Fruit fly (Drosophila melanogaster) whole organism, pupa: ENCODE measurements around the gene Capr.

Source experiments
- CG10348 ChIP-seq: fragments of 200-800 bp; sonication (Bioruptor generic); IDR thresholded peaks from 2 replicates; pipeline ENCODE4 v1.3.6; 2022; ENCODE audit warnings: missing biosample characterization, missing genetic modification characterization
- CG12605 ChIP-seq: fragments of 200-800 bp; sonication (Bioruptor generic); IDR thresholded peaks from 2 replicates; pipeline ENCODE4 v1.3.6; 2022; ENCODE audit warnings: missing biosample characterization, missing genetic modification characterization
- CG13204 ChIP-seq: fragments of 200-800 bp; sonication (Bioruptor generic); optimal IDR thresholded peaks from 2 replicates; lab custom pipeline; 2018; ENCODE audit warnings: missing biosample characterization, mild to moderate bottlenecking, missing genetic modification characterization, moderate library complexity
- CG14655 ChIP-seq: fragments of 200-800 bp; sonication (Bioruptor generic); optimal IDR thresholded peaks from 3 replicates; lab custom pipeline; 2017; ENCODE audit warnings: mild to moderate bottlenecking, missing biosample characterization, missing genetic modification reagents, missing genetic modification characterization
- CG15710 ChIP-seq: fragments of 200-800 bp; sonication (Bioruptor generic); optimal IDR thresholded peaks from 2 replicates; lab custom pipeline; 2018; ENCODE audit warnings: missing biosample characterization, mild to moderate bottlenecking, missing genetic modification characterization, moderate library complexity
- CG17806 ChIP-seq: fragments of 200-800 bp; sonication (Bioruptor generic); optimal IDR thresholded peaks from 2 replicates; lab custom pipeline; 2018; ENCODE audit warnings: missing biosample characterization, mild to moderate bottlenecking, missing genetic modification characterization, moderate library complexity
- CG32121 ChIP-seq: fragments of 200-800 bp; sonication (Bioruptor generic); IDR thresholded peaks from 2 replicates; pipeline ENCODE4 v1.3.6; 2022; ENCODE audit warnings: missing biosample characterization, missing genetic modification characterization
- CG34367 ChIP-seq: fragments of 200-800 bp; sonication (Bioruptor generic); optimal IDR thresholded peaks from 2 replicates; lab custom pipeline; 2018; ENCODE audit warnings: missing biosample characterization, mild to moderate bottlenecking, missing genetic modification characterization
- CG4496 ChIP-seq: fragments of 200-800 bp; sonication (Bioruptor generic); IDR thresholded peaks from 3 replicates; pipeline ENCODE4 v1.3.6; 2022; ENCODE audit warnings: missing biosample characterization, missing genetic modification characterization
- CG8159 ChIP-seq: fragments of 200-800 bp; sonication (Bioruptor generic); optimal IDR thresholded peaks from 3 replicates; lab custom pipeline; 2018; ENCODE audit warnings: missing biosample characterization, mild to moderate bottlenecking, missing genetic modification characterization, moderate library complexity
- CG8301 ChIP-seq: fragments of 200-800 bp; sonication (Bioruptor generic); optimal IDR thresholded peaks from 2 replicates; lab custom pipeline; 2018; ENCODE audit warnings: missing biosample characterization, mild to moderate bottlenecking, missing genetic modification characterization
- CG9948 ChIP-seq: fragments of 200-800 bp; sonication (Bioruptor generic); optimal IDR thresholded peaks from 2 replicates; lab custom pipeline; 2018; ENCODE audit warnings: missing biosample characterization, mild to moderate bottlenecking, missing genetic modification characterization, moderate library complexity
- D1 ChIP-seq: fragments of 200-800 bp; sonication (Bioruptor generic); optimal IDR thresholded peaks from 2 replicates; lab custom pipeline; 2018; ENCODE audit warnings: missing biosample characterization, mild to moderate bottlenecking, missing genetic modification characterization, moderate library complexity
- EcR ChIP-seq: fragments of 200-800 bp; sonication (Bioruptor generic); optimal IDR thresholded peaks from 3 replicates; lab custom pipeline; 2019; ENCODE audit warnings: missing biosample characterization, missing genetic modification characterization, mild to moderate bottlenecking, moderate library complexity, missing genetic modification reagents
- Ets98B ChIP-seq: fragments of 200-800 bp; sonication (Bioruptor generic); IDR thresholded peaks from 2 replicates; pipeline ENCODE4 v1.3.6; 2022; ENCODE audit warnings: missing biosample characterization, missing genetic modification characterization
- Pif1A ChIP-seq: fragments of 200-800 bp; sonication (Bioruptor generic); optimal IDR thresholded peaks from 3 replicates; lab custom pipeline; 2016; ENCODE audit warnings: missing biosample characterization, missing genetic modification characterization
- Pif1B ChIP-seq: fragments of 200-800 bp; sonication (Bioruptor generic); optimal IDR thresholded peaks from 3 replicates; lab custom pipeline; 2016; ENCODE audit warnings: missing biosample characterization, missing genetic modification characterization
- Snoo ChIP-seq: fragments of 200-800 bp; sonication (Bioruptor generic); optimal IDR thresholded peaks from 3 replicates; lab custom pipeline; 2017; ENCODE audit warnings: missing biosample characterization, mild to moderate bottlenecking, missing genetic modification characterization, inconsistent platforms
- fd96Ca ChIP-seq: fragments of 200-800 bp; sonication (Bioruptor generic); IDR thresholded peaks from 3 replicates; pipeline ENCODE4 v1.3.6; 2022; ENCODE audit warnings: missing biosample characterization, missing genetic modification characterization
- gl ChIP-seq: fragments of 200-800 bp; sonication (Bioruptor generic); optimal IDR thresholded peaks from 2 replicates; lab custom pipeline; 2018; ENCODE audit warnings: missing biosample characterization, mild to moderate bottlenecking, missing genetic modification characterization
- rn ChIP-seq: fragments of 200-800 bp; sonication (Bioruptor generic); IDR thresholded peaks from 2 replicates; pipeline ENCODE4 v1.3.6; 2022; ENCODE audit warnings: missing biosample characterization, missing genetic modification characterization

Capr gene

DNA sequence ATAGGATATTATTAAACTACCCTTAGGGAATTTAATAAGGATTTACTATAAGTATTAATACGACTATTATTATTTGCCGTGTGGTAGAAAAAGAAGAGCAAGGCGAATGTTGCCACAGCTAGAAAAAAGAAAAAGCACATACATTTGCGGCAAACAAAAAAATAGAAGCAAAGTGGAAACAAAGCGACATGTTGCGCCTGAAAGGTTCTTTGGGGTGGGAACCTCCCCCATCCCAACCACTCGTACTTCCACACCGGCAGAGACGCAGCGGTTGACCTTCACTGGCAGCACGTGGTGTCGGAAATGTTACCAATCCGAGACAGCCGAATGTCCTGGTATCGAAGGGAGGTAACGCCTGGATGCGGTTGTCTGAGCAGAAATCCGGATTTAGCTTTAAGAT, 35.8 kb downstream of the Capr start:
- TF ChIP-seq CG34367 (tag; lab: Kevin White, UChicago) (no peak), CG8301 (no peak), CG32121 (GFP tag; lab: Robert Waterston, UW) (no peak), CG4496 (GFP tag; lab: Robert Waterston, UW) (no peak), CG15710 (tag; lab: Kevin White, UChicago) (no peak), Pif1A (no peak), CG9948 (tag; lab: Kevin White, UChicago) (no peak), rn (GFP tag; lab: Robert Waterston, UW) (no peak), Pif1B (GFP tag; lab: Kevin White, UChicago) (no peak), Snoo (no peak), EcR (GFP tag; lab: Kevin White, UChicago) (no peak), fd96Ca (GFP tag; lab: Robert Waterston, UW) (no peak), CG8159 (tag; lab: Kevin White, UChicago) (no peak), CG13204 (GFP tag; lab: Kevin White, UChicago) (no peak), Ets98B (no peak)

DNA sequence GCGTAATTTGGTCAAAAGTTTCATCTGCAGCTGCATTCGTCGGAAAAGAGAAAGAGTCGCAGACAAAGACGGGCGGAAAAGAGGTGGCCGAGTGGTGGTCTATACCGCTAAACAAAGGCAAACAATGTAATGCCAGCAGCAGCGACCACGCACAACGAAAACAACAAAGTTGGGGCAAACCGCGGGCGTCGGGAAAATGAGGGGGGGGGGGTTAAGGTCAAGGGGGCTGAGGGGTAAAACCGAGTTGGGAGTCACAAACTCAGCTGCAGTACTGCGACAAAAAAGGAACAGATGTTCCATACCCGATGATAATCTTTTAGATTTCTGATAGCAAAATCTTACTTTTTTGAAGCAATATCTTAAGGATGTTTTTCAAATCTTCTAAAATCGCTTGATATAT, 36.3 kb downstream of the Capr start:
- no peak for TF ChIP-seq gl (tag; lab: Kevin White, UChicago)
- TF ChIP-seq Ets98B = no peak
- TF ChIP-seq fd96Ca (GFP tag; lab: Robert Waterston, UW) = no peak
- no peak for TF ChIP-seq CG32121 (GFP tag; lab: Robert Waterston, UW)
- TF ChIP-seq CG15710 (tag; lab: Kevin White, UChicago) = no peak

DNA sequence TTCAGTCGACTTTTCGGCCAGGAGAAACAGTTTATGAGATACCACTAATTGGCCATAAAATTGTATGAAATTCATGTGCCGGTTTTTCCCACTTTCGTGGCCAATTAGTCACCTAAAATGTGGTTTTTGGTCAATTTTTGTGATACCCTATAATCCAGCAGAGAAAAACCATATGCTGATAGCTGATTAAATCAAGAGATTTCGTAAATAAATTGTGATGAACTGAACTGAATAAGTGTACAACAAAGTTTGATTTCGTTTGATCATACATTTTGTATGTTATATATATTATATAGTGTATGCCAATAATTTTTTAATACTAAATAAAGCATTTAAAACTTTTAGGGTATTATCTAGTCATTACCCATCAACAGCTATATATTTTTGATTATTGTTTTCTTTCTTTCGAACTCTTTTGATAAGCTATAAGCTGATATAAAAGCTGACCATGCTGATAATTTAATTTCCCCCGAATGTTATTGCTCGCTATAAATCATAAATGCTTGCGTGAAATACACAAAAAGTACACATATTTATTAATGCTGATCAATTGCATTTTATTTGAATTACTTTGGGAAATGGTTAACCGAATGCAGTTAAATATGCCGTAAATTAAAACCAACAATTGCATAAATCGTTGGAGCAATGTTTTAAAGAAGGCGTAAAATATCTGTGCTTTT, 38.2 kb downstream of the Capr start:
- TF ChIP-seq CG15710 (tag; lab: Kevin White, UChicago) = no peak

DNA sequence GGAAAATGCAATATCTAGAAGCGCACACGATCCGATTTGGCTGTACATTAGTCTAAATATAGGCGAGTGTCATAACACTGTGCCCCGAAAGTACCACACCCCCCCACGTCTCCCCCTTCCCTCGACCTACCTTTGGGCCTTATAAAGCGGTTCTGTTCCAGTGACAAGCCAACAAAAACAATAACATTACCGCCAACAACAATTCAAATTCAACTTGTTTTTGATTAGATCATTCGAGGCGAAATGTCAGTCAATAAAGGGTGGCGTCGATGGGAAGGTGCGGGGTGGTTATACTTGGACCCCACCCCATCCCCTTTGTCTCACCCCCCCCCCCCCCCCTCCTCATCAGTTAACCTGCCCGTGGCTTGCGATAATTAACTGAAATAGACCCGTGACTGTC, 40.0 kb downstream of the Capr start:
- TF ChIP-seq EcR (GFP tag; lab: Kevin White, UChicago) (no peak), CG10348 (GFP tag; lab: Robert Waterston, UW) (no peak), CG13204 (GFP tag; lab: Kevin White, UChicago) (no peak), Snoo (no peak), CG32121 (GFP tag; lab: Robert Waterston, UW) (no peak), rn (GFP tag; lab: Robert Waterston, UW) (no peak), CG9948 (tag; lab: Kevin White, UChicago) (no peak), CG17806 (tag; lab: Kevin White, UChicago) (no peak), fd96Ca (GFP tag; lab: Robert Waterston, UW) (no peak), CG15710 (tag; lab: Kevin White, UChicago) (no peak), CG8301 (no peak), gl (tag; lab: Kevin White, UChicago) (no peak), CG4496 (GFP tag; lab: Robert Waterston, UW) (no peak), CG8159 (tag; lab: Kevin White, UChicago) (no peak), CG14655 (no peak), D1 (tag; lab: Kevin White, UChicago) (no peak), Pif1B (GFP tag; lab: Kevin White, UChicago) (no peak)
- TF ChIP-seq, all 21 proteins: peak for 0

DNA sequence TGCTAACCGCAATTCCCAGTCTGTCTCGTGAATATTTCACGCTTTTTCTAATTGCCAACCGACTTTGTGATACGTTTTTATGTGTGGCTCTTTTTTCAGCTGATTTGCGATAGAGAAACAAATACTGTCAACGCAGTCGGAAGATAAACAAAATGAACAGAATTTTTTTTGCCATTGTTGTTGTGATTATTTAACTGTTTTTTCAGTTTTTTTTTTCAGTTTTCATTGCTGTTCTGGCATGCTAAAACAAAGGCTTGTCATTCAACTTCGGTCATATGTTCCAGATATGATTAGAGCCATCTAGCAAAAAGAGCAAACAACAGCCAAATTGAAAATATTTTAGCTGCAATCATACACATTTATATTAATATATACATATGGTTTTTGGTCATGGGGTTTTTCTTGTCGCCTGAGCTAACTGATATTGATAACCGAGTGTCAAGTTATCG, 40.9 kb downstream of the Capr start:
- no peak for TF ChIP-seq CG4496 (GFP tag; lab: Robert Waterston, UW)
- TF ChIP-seq CG8301 = no peak
- no peak for TF ChIP-seq CG34367 (tag; lab: Kevin White, UChicago)
- no peak for TF ChIP-seq Snoo
- no peak for TF ChIP-seq fd96Ca (GFP tag; lab: Robert Waterston, UW)
- TF ChIP-seq CG8159 (tag; lab: Kevin White, UChicago) = no peak
- TF ChIP-seq D1 (tag; lab: Kevin White, UChicago) = no peak
- TF ChIP-seq CG13204 (GFP tag; lab: Kevin White, UChicago) = no peak

DNA sequence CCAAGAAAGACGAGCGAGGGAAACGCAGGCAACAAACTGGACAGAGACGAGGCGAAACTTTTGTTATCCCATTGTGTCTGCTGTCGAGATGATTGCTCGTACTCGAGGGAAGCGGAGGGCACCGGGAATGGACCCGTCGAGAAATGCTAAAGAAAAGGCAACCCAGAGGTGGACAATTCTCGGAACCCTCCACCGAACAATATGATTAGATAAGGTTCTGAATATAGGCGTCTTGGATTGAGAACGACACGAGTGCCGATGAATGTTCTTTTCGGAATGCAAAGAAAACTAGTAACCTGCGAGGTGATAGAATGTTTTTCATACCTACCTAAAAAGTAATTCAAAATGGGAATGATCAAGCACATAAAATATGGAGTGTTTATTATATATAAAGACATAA, 43.2 kb downstream of the Capr start:
- TF ChIP-seq CG32121 (GFP tag; lab: Robert Waterston, UW) = no peak
- TF ChIP-seq rn (GFP tag; lab: Robert Waterston, UW) = no peak
- no peak for TF ChIP-seq CG10348 (GFP tag; lab: Robert Waterston, UW)
- TF ChIP-seq CG4496 (GFP tag; lab: Robert Waterston, UW) = no peak
- TF ChIP-seq fd96Ca (GFP tag; lab: Robert Waterston, UW) = no peak
- no peak for TF ChIP-seq CG9948 (tag; lab: Kevin White, UChicago)
- no peak for TF ChIP-seq CG8159 (tag; lab: Kevin White, UChicago)
- no peak for TF ChIP-seq CG13204 (GFP tag; lab: Kevin White, UChicago)
- TF ChIP-seq CG34367 (tag; lab: Kevin White, UChicago) = no peak
- no peak for TF ChIP-seq CG14655
- no peak for TF ChIP-seq Pif1B (GFP tag; lab: Kevin White, UChicago)
- TF ChIP-seq D1 (tag; lab: Kevin White, UChicago) = no peak
- no peak for TF ChIP-seq Ets98B
- TF ChIP-seq EcR (GFP tag; lab: Kevin White, UChicago) = no peak
- no peak for TF ChIP-seq gl (tag; lab: Kevin White, UChicago)
- TF ChIP-seq Snoo = no peak
- no peak for TF ChIP-seq CG17806 (tag; lab: Kevin White, UChicago)
- TF ChIP-seq CG8301 = no peak
- TF ChIP-seq CG12605 (GFP tag; lab: Robert Waterston, UW) = no peak
- TF ChIP-seq CG15710 (tag; lab: Kevin White, UChicago) = no peak
